Worm (Caenorhabditis elegans): ENCODE data around the gene maph-9.

The maph-9 gene

ce11 chrIV:7144670-7145257 lies 11.7 kb upstream of the maph-9 start, which contains the start of gene hecd-1:
TSS of gene hecd-1 (minus strand) at chrIV:7144720.
- TF ChIP-seq hmg-4 (GFP tag; optimal IDR thresholded peaks at IDR 0.05) (no peak), ama-1 (optimal IDR thresholded peaks at IDR 0.05) (no peak), sea-1 (GFP tag; conservative IDR thresholded peaks at IDR 0.05) (no peak), hnd-1 (tag; optimal IDR thresholded peaks at IDR 0.05) (no peak), B0310.2 (tag; optimal IDR thresholded peaks at IDR 0.05) (no peak), ceh-36 (tag; optimal IDR thresholded peaks at IDR 0.05) (no peak), hmbx-1 (tag; optimal IDR thresholded peaks at IDR 0.05) (no peak), scrt-1 (GFP tag; IDR thresholded peaks at IDR 0.05) (no peak), tbx-37 (GFP tag; conservative IDR thresholded peaks at IDR 0.05) (no peak), pes-1 (GFP tag; IDR thresholded peaks at IDR 0.05) (no peak), aly-1 (tag; optimal IDR thresholded peaks at IDR 0.05) (no peak), F13C5.2 (tag; optimal IDR thresholded peaks at IDR 0.05) (no peak), ceh-13 (GFP tag; optimal IDR thresholded peaks at IDR 0.05) (no peak), tra-4 (tag; optimal IDR thresholded peaks at IDR 0.05) (no peak), tbx-11 (GFP tag; IDR thresholded peaks at IDR 0.05) (no peak)

ce11 chrIV:7147722-7148121 lies 8.7 kb upstream of the maph-9 start:
- TF ChIP-seq F13C5.2 (tag; optimal IDR thresholded peaks at IDR 0.05): no peak
- TF ChIP-seq tra-4 (tag; optimal IDR thresholded peaks at IDR 0.05): no peak
- no peak for TF ChIP-seq hnd-1 (tag; optimal IDR thresholded peaks at IDR 0.05)
- no peak for TF ChIP-seq tbx-37 (GFP tag; conservative IDR thresholded peaks at IDR 0.05)
- TF ChIP-seq hmbx-1 (tag; optimal IDR thresholded peaks at IDR 0.05): no peak
- TF ChIP-seq ceh-36 (tag; optimal IDR thresholded peaks at IDR 0.05): no peak
- no peak for TF ChIP-seq ama-1 (optimal IDR thresholded peaks at IDR 0.05)
- no peak for TF ChIP-seq tbx-11 (GFP tag; IDR thresholded peaks at IDR 0.05)
- no peak for TF ChIP-seq ceh-13 (GFP tag; optimal IDR thresholded peaks at IDR 0.05)
- no peak for TF ChIP-seq pes-1 (GFP tag; IDR thresholded peaks at IDR 0.05)
- TF ChIP-seq hmg-4 (GFP tag; optimal IDR thresholded peaks at IDR 0.05): no peak
- TF ChIP-seq aly-1 (tag; optimal IDR thresholded peaks at IDR 0.05): no peak
- no peak for TF ChIP-seq flt-1 (GFP tag; IDR thresholded peaks at IDR 0.05)
- no peak for TF ChIP-seq sea-1 (GFP tag; conservative IDR thresholded peaks at IDR 0.05)
- TF ChIP-seq B0310.2 (tag; optimal IDR thresholded peaks at IDR 0.05): no peak
- no peak for TF ChIP-seq ets-7 (tag; optimal IDR thresholded peaks at IDR 0.05)
- TF ChIP-seq scrt-1 (GFP tag; IDR thresholded peaks at IDR 0.05): no peak

- TF ChIP-seq aly-1 (tag; optimal IDR thresholded peaks at IDR 0.05): no peak
- peak; percentile 14 for TF ChIP-seq hmg-4 (GFP tag; optimal IDR thresholded peaks at IDR 0.05)
- no peak for TF ChIP-seq pes-1 (GFP tag; IDR thresholded peaks at IDR 0.05)
- TF ChIP-seq tbx-37 (GFP tag; conservative IDR thresholded peaks at IDR 0.05): no peak
- TF ChIP-seq tra-4 (tag; optimal IDR thresholded peaks at IDR 0.05): no peak
- TF ChIP-seq F13C5.2 (tag; optimal IDR thresholded peaks at IDR 0.05): no peak
Observed at ce11 chrIV:7149020-7149601, 7.3 kb upstream of the maph-9 start, which contains the start of gene C34D4.4. TSS of gene C34D4.4 (plus strand) at chrIV:7149361.

ce11 chrIV:7152409-7152808 lies 4.0 kb upstream of the maph-9 start, which contains the start of gene col-113:
TSS of gene col-113 (minus strand) at chrIV:7152509.
- TF ChIP-seq F13C5.2 (tag; optimal IDR thresholded peaks at IDR 0.05) (no peak), tbx-11 (GFP tag; IDR thresholded peaks at IDR 0.05) (no peak), ceh-13 (GFP tag; optimal IDR thresholded peaks at IDR 0.05) (no peak), pes-1 (GFP tag; IDR thresholded peaks at IDR 0.05) (no peak), hmbx-1 (tag; optimal IDR thresholded peaks at IDR 0.05) (no peak), aly-1 (tag; optimal IDR thresholded peaks at IDR 0.05) (no peak), hnd-1 (tag; optimal IDR thresholded peaks at IDR 0.05) (no peak), hmg-4 (GFP tag; optimal IDR thresholded peaks at IDR 0.05) (no peak), flt-1 (GFP tag; IDR thresholded peaks at IDR 0.05) (no peak), ets-7 (tag; optimal IDR thresholded peaks at IDR 0.05) (no peak), tra-4 (tag; optimal IDR thresholded peaks at IDR 0.05) (no peak), B0310.2 (tag; optimal IDR thresholded peaks at IDR 0.05) (no peak), sea-1 (GFP tag; conservative IDR thresholded peaks at IDR 0.05) (no peak), ceh-36 (tag; optimal IDR thresholded peaks at IDR 0.05) (no peak), ama-1 (optimal IDR thresholded peaks at IDR 0.05) (no peak), scrt-1 (GFP tag; IDR thresholded peaks at IDR 0.05) (no peak), tbx-37 (GFP tag; conservative IDR thresholded peaks at IDR 0.05) (no peak)

ce11 chrIV:7153362-7153761 lies 3.1 kb upstream of the maph-9 start, which contains the start of gene C34D4.3:
TSS of gene C34D4.3 (plus strand) at chrIV:7153662.
- TF ChIP-seq pes-1 (GFP tag; IDR thresholded peaks at IDR 0.05) (no peak), aly-1 (tag; optimal IDR thresholded peaks at IDR 0.05) (no peak), tra-4 (tag; optimal IDR thresholded peaks at IDR 0.05) (no peak), ets-7 (tag; optimal IDR thresholded peaks at IDR 0.05) (no peak), tbx-11 (GFP tag; IDR thresholded peaks at IDR 0.05) (no peak), flt-1 (GFP tag; IDR thresholded peaks at IDR 0.05) (no peak)

- no peak for TF ChIP-seq hnd-1 (tag; optimal IDR thresholded peaks at IDR 0.05)
Observed at ce11 chrIV:7154356-7154755, 2.1 kb upstream of the maph-9 start, which contains the start of gene C34D4.2. TSS of gene C34D4.2 (plus strand) at chrIV:7154656.

- TF ChIP-seq ceh-36 (tag; optimal IDR thresholded peaks at IDR 0.05): no peak
- TF ChIP-seq pes-1 (GFP tag; IDR thresholded peaks at IDR 0.05): no peak
- TF ChIP-seq tbx-11 (GFP tag; IDR thresholded peaks at IDR 0.05): no peak
- TF ChIP-seq ets-7 (tag; optimal IDR thresholded peaks at IDR 0.05): no peak
- TF ChIP-seq F13C5.2 (tag; optimal IDR thresholded peaks at IDR 0.05): no peak
Observed at ce11 chrIV:7158161-7158560, 1.7 kb downstream of the maph-9 start.

- TF ChIP-seq scrt-1 (GFP tag; IDR thresholded peaks at IDR 0.05) (no peak), tbx-37 (GFP tag; conservative IDR thresholded peaks at IDR 0.05) (no peak), hmg-4 (GFP tag; optimal IDR thresholded peaks at IDR 0.05) (no peak), F13C5.2 (tag; optimal IDR thresholded peaks at IDR 0.05) (no peak), tbx-11 (GFP tag; IDR thresholded peaks at IDR 0.05) (no peak), aly-1 (tag; optimal IDR thresholded peaks at IDR 0.05) (no peak), ceh-13 (GFP tag; optimal IDR thresholded peaks at IDR 0.05) (no peak), ama-1 (optimal IDR thresholded peaks at IDR 0.05) (no peak), tra-4 (tag; optimal IDR thresholded peaks at IDR 0.05) (no peak), ets-7 (tag; optimal IDR thresholded peaks at IDR 0.05) (no peak)
Observed at ce11 chrIV:7159586-7159985, 3.2 kb downstream of the maph-9 start.

Data from whole organism, early embryonic.